Worm (Caenorhabditis elegans) whole organism, L1 larva: ENCODE data around the gene tmem-24.
A peak's percentile ranks its signal among the peaks of the same experiment; 100 is the strongest.

Source experiments
- C34B4.2 ChIP-seq: sonication (generic microtip); optimal IDR thresholded peaks from 2 replicates; lab custom pipeline; 2017; ENCODE audit warnings: mild to moderate bottlenecking, missing genetic modification characterization, missing compliant biosample characterization
- alr-1 ChIP-seq: fragments of 200-800 bp; sonication (Bioruptor generic); optimal IDR thresholded peaks from 2 replicates; lab custom pipeline; 2018; ENCODE audit warnings: borderline replicate concordance, mild to moderate bottlenecking, missing genetic modification characterization, missing compliant biosample characterization
- aly-2 ChIP-seq: fragments of 150-350 bp; optimal IDR thresholded peaks from 2 replicates; lab custom pipeline; 2014; ENCODE audit warnings: missing biosample characterization, missing genetic modification characterization
- blmp-1 ChIP-seq: fragments of 150-350 bp; optimal IDR thresholded peaks from 2 replicates; lab custom pipeline; 2014; ENCODE audit warnings: missing biosample characterization, missing genetic modification characterization
- ceh-63 ChIP-seq: fragments of 200-800 bp; sonication (Bioruptor generic); optimal IDR thresholded peaks from 2 replicates; lab custom pipeline; 2018; ENCODE audit warnings: mild to moderate bottlenecking, missing genetic modification characterization, missing compliant biosample characterization
- ceh-90 ChIP-seq: sonication (generic microtip); optimal IDR thresholded peaks from 2 replicates; lab custom pipeline; 2016; ENCODE audit warnings: missing genetic modification characterization, missing compliant biosample characterization
- ces-1 ChIP-seq: fragments of 150-350 bp; optimal IDR thresholded peaks from 2 replicates; lab custom pipeline; 2014; ENCODE audit warnings: missing biosample characterization, missing genetic modification reagents, missing genetic modification characterization
- efl-1 ChIP-seq, 4 experiments: fragments of 150-350 bp; optimal IDR thresholded peaks in 3 of 4; peaks in 1 of 4; 1 replicate in 1 of 4; 2 replicates in 3 of 4; lab custom pipeline; 2014; ENCODE audit warnings: missing biosample characterization in 2 of 4, missing genetic modification characterization in 2 of 4, missing genetic modification reagents in 2 of 4
- elt-2 ChIP-seq: sonication (generic microtip); optimal IDR thresholded peaks from 2 replicates; lab custom pipeline; 2016; ENCODE audit warnings: missing genetic modification characterization, mild to moderate bottlenecking, inconsistent platforms, missing compliant biosample characterization, missing genetic modification reagents
- fkh-10 ChIP-seq: sonication (generic microtip); optimal IDR thresholded peaks from 2 replicates; lab custom pipeline; 2017; ENCODE audit warnings: missing biosample characterization, missing genetic modification reagents, missing genetic modification characterization
- fkh-4 ChIP-seq: sonication (generic microtip); optimal IDR thresholded peaks from 2 replicates; lab custom pipeline; 2016; ENCODE audit warnings: missing compliant biosample characterization, missing genetic modification characterization, borderline replicate concordance
- fkh-8 ChIP-seq: sonication (generic microtip); optimal IDR thresholded peaks from 2 replicates; lab custom pipeline; 2016; ENCODE audit warnings: mild to moderate bottlenecking, missing genetic modification characterization, missing compliant biosample characterization
- grh-1 ChIP-seq: fragments of 200-800 bp; sonication (Bioruptor generic); IDR thresholded peaks from 2 replicates; pipeline ENCODE4 v1.3.6; 2022; ENCODE audit warnings: missing genetic modification reagents, missing genetic modification characterization, missing compliant biosample characterization
- hlh-4 ChIP-seq: sonication (generic microtip); optimal IDR thresholded peaks from 2 replicates; lab custom pipeline; 2016; ENCODE audit warnings: mild to moderate bottlenecking, missing genetic modification characterization, missing compliant biosample characterization
- irx-1 ChIP-seq: sonication (generic microtip); optimal IDR thresholded peaks from 2 replicates; lab custom pipeline; 2016; ENCODE audit warnings: missing genetic modification characterization, missing compliant biosample characterization
- isw-1 ChIP-seq: fragments of 200-800 bp; sonication (Bioruptor generic); IDR thresholded peaks from 2 replicates; pipeline ENCODE4 v1.3.6; 2022; ENCODE audit warnings: missing genetic modification characterization, missing compliant biosample characterization
- lin-13 ChIP-seq: fragments of 150-350 bp; optimal IDR thresholded peaks from 2 replicates; lab custom pipeline; 2014; ENCODE audit warnings: missing biosample characterization, missing genetic modification reagents, missing genetic modification characterization
- lin-14 ChIP-seq: fragments of 200-800 bp; sonication (Bioruptor generic); optimal IDR thresholded peaks from 2 replicates; lab custom pipeline; 2018; ENCODE audit warnings: mild to moderate bottlenecking, missing genetic modification characterization, moderate library complexity, missing compliant biosample characterization
- lin-35 ChIP-seq, 2 experiments: fragments of 150-350 bp; optimal IDR thresholded peaks; 2 replicates each; lab custom pipeline; 2014; ENCODE audit warnings: missing biosample characterization in 2 of 2, missing genetic modification characterization in 2 of 2, missing genetic modification reagents in 2 of 2
- lin-39 ChIP-seq: fragments of 150-350 bp; optimal IDR thresholded peaks from 2 replicates; lab custom pipeline; 2014; ENCODE audit warnings: missing biosample characterization, missing genetic modification reagents, missing genetic modification characterization
- lir-3 ChIP-seq: sonication (generic microtip); optimal IDR thresholded peaks from 2 replicates; lab custom pipeline; 2016; ENCODE audit warnings: mild to moderate bottlenecking, missing genetic modification characterization, moderate library complexity, missing compliant biosample characterization; ENCODE audit not compliant: poor library complexity
- lsy-2 ChIP-seq, 2 experiments: fragments of 150-350 bp; optimal IDR thresholded peaks; 2 replicates each; lab custom pipeline; 2014; ENCODE audit warnings: missing biosample characterization in 2 of 2, missing genetic modification characterization in 2 of 2
- mdl-1 ChIP-seq, 2 experiments: fragments of 150-350 bp; optimal IDR thresholded peaks; 2 replicates each; lab custom pipeline; 2014 to 2017; ENCODE audit warnings: missing biosample characterization in 2 of 2, missing genetic modification characterization in 2 of 2, inconsistent platforms in 1 of 2
- nhr-11 ChIP-seq: fragments of 150-350 bp; optimal IDR thresholded peaks from 2 replicates; lab custom pipeline; 2014; ENCODE audit warnings: missing biosample characterization, missing genetic modification characterization
- nhr-19 ChIP-seq: fragments of 200-800 bp; sonication (Bioruptor generic); conservative IDR thresholded peaks from 2 replicates; pipeline ENCODE4 v1.3.6; 2022; ENCODE audit warnings: missing genetic modification characterization, missing compliant biosample characterization
- nhr-28 ChIP-seq: fragments of 150-350 bp; optimal IDR thresholded peaks from 2 replicates; lab custom pipeline; 2014; ENCODE audit warnings: missing biosample characterization, missing genetic modification characterization
- nhr-47 ChIP-seq: sonication (generic microtip); optimal IDR thresholded peaks from 2 replicates; lab custom pipeline; 2016; ENCODE audit warnings: mild to moderate bottlenecking, missing genetic modification characterization, moderate library complexity, missing compliant biosample characterization
- nhr-71 ChIP-seq: sonication (generic microtip); optimal IDR thresholded peaks from 2 replicates; lab custom pipeline; 2016; ENCODE audit warnings: mild to moderate bottlenecking, missing genetic modification characterization, moderate library complexity, missing compliant biosample characterization
- nhr-90 ChIP-seq: sonication (generic microtip); optimal IDR thresholded peaks from 2 replicates; lab custom pipeline; 2016; ENCODE audit warnings: mild to moderate bottlenecking, missing genetic modification characterization, missing compliant biosample characterization; ENCODE audit not compliant: poor library complexity
- pag-3 ChIP-seq: sonication (generic microtip); optimal IDR thresholded peaks from 2 replicates; lab custom pipeline; 2017; ENCODE audit warnings: missing genetic modification characterization, mild to moderate bottlenecking, missing compliant biosample characterization, antibody characterized with exemption, borderline replicate concordance; ENCODE audit not compliant: insufficient read depth
- pax-3 ChIP-seq: fragments of 200-800 bp; sonication (Bioruptor generic); optimal IDR thresholded peaks from 2 replicates; lab custom pipeline; 2018; ENCODE audit warnings: mild to moderate bottlenecking, missing genetic modification characterization, moderate library complexity, missing compliant biosample characterization
- pqm-1 ChIP-seq: sonication (generic microtip); optimal IDR thresholded peaks from 3 replicates; lab custom pipeline; 2017; ENCODE audit warnings: missing biosample characterization, missing genetic modification characterization
- skn-1 ChIP-seq: fragments of 150-350 bp; optimal IDR thresholded peaks from 2 replicates; lab custom pipeline; 2014; ENCODE audit warnings: missing biosample characterization, missing genetic modification characterization
- snu-23 ChIP-seq: sonication (generic microtip); optimal IDR thresholded peaks from 2 replicates; lab custom pipeline; 2016; ENCODE audit warnings: missing genetic modification characterization, missing compliant biosample characterization
- sox-4 ChIP-seq: sonication (generic microtip); optimal IDR thresholded peaks from 2 replicates; lab custom pipeline; 2016; ENCODE audit warnings: missing genetic modification characterization, missing compliant biosample characterization
- tbx-2 ChIP-seq: sonication (generic microtip); optimal IDR thresholded peaks from 2 replicates; lab custom pipeline; 2016; ENCODE audit warnings: missing genetic modification characterization, missing compliant biosample characterization
- unc-30 ChIP-seq: sonication (generic microtip); optimal IDR thresholded peaks from 2 replicates; lab custom pipeline; 2017; ENCODE audit warnings: missing biosample characterization, missing genetic modification characterization
- unc-62 ChIP-seq: fragments of 150-350 bp; optimal IDR thresholded peaks from 2 replicates; lab custom pipeline; 2014; ENCODE audit warnings: missing biosample characterization, missing genetic modification reagents, missing genetic modification characterization
- unc-98 ChIP-seq: fragments of 200-800 bp; sonication (Bioruptor generic); IDR thresholded peaks from 2 replicates; pipeline ENCODE4 v1.3.6; 2022; ENCODE audit warnings: missing genetic modification characterization, missing compliant biosample characterization
- xbp-1 ChIP-seq: sonication (generic microtip); optimal IDR thresholded peaks from 2 replicates; lab custom pipeline; 2016; ENCODE audit warnings: missing genetic modification characterization, missing compliant biosample characterization
- zag-1 ChIP-seq: fragments of 150-350 bp; optimal IDR thresholded peaks from 2 replicates; lab custom pipeline; 2014; ENCODE audit warnings: missing biosample characterization, missing genetic modification characterization
- ztf-11 ChIP-seq, 2 experiments: sonication (generic microtip); optimal IDR thresholded peaks; 2 replicates each; lab custom pipeline; 2016 to 2017; ENCODE audit warnings: missing genetic modification characterization in 2 of 2, missing biosample characterization in 1 of 2, missing compliant biosample characterization in 1 of 2

Gene tmem-24

ce11 chrX:3625599-3625998 lies 19.1 kb downstream of the tmem-24 start:
- TF ChIP-seq ces-1 (GFP tag; lab: Kevin White, UChicago): no peak
- TF ChIP-seq efl-1 (optimal IDR thresholded peaks at IDR 0.05; lab: Kevin White, UChicago): no peak
- TF ChIP-seq efl-1 (GFP tag; optimal IDR thresholded peaks at IDR 0.05 in 1 of 2; lab: Kevin White, UChicago): peak in 1 of 2 experiments; percentile 87

DNA sequence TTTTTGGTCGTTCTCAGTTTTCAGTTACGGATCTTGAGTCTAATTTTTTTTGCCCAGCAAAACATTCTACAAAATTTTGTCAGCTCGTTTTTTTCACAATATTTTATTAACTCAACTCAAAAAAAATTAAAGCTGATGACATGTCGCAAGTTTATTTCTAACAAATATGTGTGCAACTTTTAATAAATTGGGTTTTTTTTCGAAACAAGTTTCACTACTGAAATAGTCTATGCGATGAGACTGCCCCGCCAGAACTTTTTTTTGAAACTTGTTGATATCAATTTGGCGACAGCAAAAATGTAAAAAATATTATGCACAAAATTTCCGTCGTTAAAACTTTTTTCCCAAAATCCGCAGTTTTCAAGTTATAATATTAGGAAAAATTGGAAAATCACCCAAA lies 21.5 kb downstream of the tmem-24 start, which contains the start of gene C18B2.2:
TSS of gene C18B2.2 (plus strand) at position 301 of the 400 bp plus-strand sequence.
- TF ChIP-seq fkh-8 (tag; lab: Kevin White, UChicago): no peak
- no peak for TF ChIP-seq efl-1 (optimal IDR thresholded peaks at IDR 0.05; lab: Kevin White, UChicago)
- peak in 1 of 2 experiments; percentile 11 for TF ChIP-seq efl-1 (GFP tag; optimal IDR thresholded peaks at IDR 0.05 in 1 of 2; lab: Kevin White, UChicago)

DNA sequence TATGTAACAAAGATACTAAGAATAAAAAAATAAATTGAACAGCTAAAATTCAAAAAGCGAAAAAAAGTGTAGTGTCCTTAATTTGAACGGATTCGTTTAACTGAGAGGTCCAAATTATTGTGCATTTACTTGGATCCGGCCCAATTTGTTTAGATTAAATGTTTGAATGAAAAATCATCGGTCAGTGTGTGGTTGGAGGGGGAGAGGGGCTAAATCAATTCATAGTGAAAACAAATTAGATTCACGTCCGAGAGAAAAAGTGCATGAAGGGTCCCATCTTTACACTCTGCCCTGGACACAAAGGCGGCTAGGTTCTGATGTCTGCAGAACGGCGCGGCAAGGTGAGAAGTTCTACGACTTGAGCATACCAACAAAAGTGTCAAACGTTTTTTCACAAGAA lies 25.9 kb downstream of the tmem-24 start:
- no peak for TF ChIP-seq lin-13 (GFP tag; lab: Kevin White, UChicago)
- TF ChIP-seq ceh-90 (tag; lab: Kevin White, UChicago): no peak
- TF ChIP-seq C34B4.2 (tag; lab: Kevin White, UChicago): no peak
- no peak for TF ChIP-seq nhr-19 (GFP tag; lab: Robert Waterston, UW)
- TF ChIP-seq irx-1 (tag; lab: Kevin White, UChicago): no peak
- TF ChIP-seq snu-23 (GFP tag; lab: Kevin White, UChicago): no peak
- TF ChIP-seq blmp-1 (tag; lab: Kevin White, UChicago): no peak
- TF ChIP-seq lin-14 (GFP tag; lab: Kevin White, UChicago): peak; percentile 9
- TF ChIP-seq unc-62 (GFP tag; lab: Kevin White, UChicago): no peak
- TF ChIP-seq, all 84 proteins: peak for 1

DNA sequence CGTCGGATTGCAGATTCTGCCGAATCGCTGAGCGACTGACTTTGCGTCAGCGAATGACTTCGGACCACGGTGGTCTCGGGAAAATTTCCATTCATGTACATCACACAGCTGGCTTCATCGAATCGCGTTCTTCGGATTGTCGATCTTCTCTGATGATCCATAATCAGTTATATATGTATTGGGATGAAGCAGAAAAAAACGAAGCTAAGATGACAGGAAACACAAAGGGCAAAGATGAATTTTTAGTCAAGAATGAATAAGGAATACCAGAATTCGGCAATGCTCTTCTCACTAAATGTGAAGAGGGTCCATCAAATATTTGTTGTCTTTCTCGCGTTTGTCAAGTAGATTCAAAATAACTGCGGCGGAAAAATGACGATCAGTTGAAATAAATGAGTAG lies 27.5 kb downstream of the tmem-24 start, which contains the start of gene del-9:
TSS of gene del-9 (minus strand) at position 101 of the 400 bp plus-strand sequence.
- TF ChIP-seq unc-62 (GFP tag; lab: Kevin White, UChicago) (no peak), aly-2 (no peak), pag-3 (tag; lab: Kevin White, UChicago) (no peak), grh-1 (GFP tag; lab: Robert Waterston, UW) (no peak), hlh-4 (no peak), fkh-8 (tag; lab: Kevin White, UChicago) (no peak), nhr-19 (GFP tag; lab: Robert Waterston, UW) (no peak), fkh-10 (GFP tag; lab: Kevin White, UChicago) (no peak), lsy-2 (tag; optimal IDR thresholded peaks at IDR 0.05; lab: Kevin White, UChicago) (no peak), nhr-47 (tag; lab: Kevin White, UChicago) (no peak), skn-1 (tag; lab: Kevin White, UChicago) (no peak), fkh-4 (no peak), unc-30 (tag; lab: Kevin White, UChicago) (no peak), tbx-2 (no peak), alr-1 (tag; lab: Kevin White, UChicago) (no peak), lir-3 (tag; lab: Kevin White, UChicago) (no peak), nhr-90 (tag; lab: Kevin White, UChicago) (no peak)

- no peak for TF ChIP-seq efl-1 (optimal IDR thresholded peaks at IDR 0.05; lab: Kevin White, UChicago)
- peak in 1 of 2 experiments; percentile 67 for TF ChIP-seq efl-1 (GFP tag; optimal IDR thresholded peaks at IDR 0.05 in 1 of 2; lab: Kevin White, UChicago)
- TF ChIP-seq nhr-71 (tag; lab: Kevin White, UChicago): no peak
- no peak for TF ChIP-seq ceh-63 (GFP tag; lab: Kevin White, UChicago)
- peak; percentile 70 for TF ChIP-seq elt-2 (tag; lab: Kevin White, UChicago)
- no peak for TF ChIP-seq ceh-90 (tag; lab: Kevin White, UChicago)
- no peak for TF ChIP-seq sox-4 (tag; lab: Kevin White, UChicago)
- TF ChIP-seq mdl-1 (tag; optimal IDR thresholded peaks at IDR 0.05; lab: Kevin White, UChicago): no peak
- no peak for TF ChIP-seq lsy-2 (tag; optimal IDR thresholded peaks at IDR 0.05; lab: Kevin White, UChicago)
- no peak for TF ChIP-seq nhr-47 (tag; lab: Kevin White, UChicago)
- no peak for TF ChIP-seq blmp-1 (tag; lab: Kevin White, UChicago)
- TF ChIP-seq nhr-11: no peak
- no peak for TF ChIP-seq lin-39 (tag; lab: Kevin White, UChicago)
- no peak for TF ChIP-seq ztf-11 (tag; optimal IDR thresholded peaks at IDR 0.05; lab: Kevin White, UChicago)
- peak; percentile 49 for TF ChIP-seq pqm-1 (tag; lab: Kevin White, UChicago)
- no peak for TF ChIP-seq snu-23 (GFP tag; lab: Kevin White, UChicago)
- no peak for TF ChIP-seq isw-1
- no peak for TF ChIP-seq xbp-1 (tag; lab: Kevin White, UChicago)
- no peak for TF ChIP-seq nhr-28 (tag; lab: Kevin White, UChicago)
- no peak for TF ChIP-seq zag-1 (tag; lab: Kevin White, UChicago)
- TF ChIP-seq hlh-4: no peak
- no peak for TF ChIP-seq unc-98 (GFP tag; lab: Robert Waterston, UW)
- peak in 1 of 2 experiments; percentile 29 for TF ChIP-seq lin-35 (GFP tag; optimal IDR thresholded peaks at IDR 0.05; lab: Kevin White, UChicago)
- no peak for TF ChIP-seq pax-3 (tag; lab: Kevin White, UChicago)
- TF ChIP-seq fkh-8 (tag; lab: Kevin White, UChicago): no peak
Measured at ce11 chrX:3613665-3614064, 31.0 kb downstream of the tmem-24 start.
